Fruit fly (Drosophila melanogaster) whole organism, adult: Measurements from ENCODE around the gene CG11317.

ENCODE experiments used
- CG11617 ChIP-seq: fragments of 200-800 bp; sonication (Bioruptor generic); optimal IDR thresholded peaks from 2 replicates; lab custom pipeline; 2017; ENCODE audit warnings: mild to moderate bottlenecking, missing biosample characterization, missing genetic modification reagents, missing genetic modification characterization
- CG12768 ChIP-seq: fragments of 200-800 bp; sonication (Bioruptor generic); optimal IDR thresholded peaks from 2 replicates; lab custom pipeline; 2017; ENCODE audit warnings: missing biosample characterization, missing genetic modification characterization, mild to moderate bottlenecking, moderate library complexity, missing genetic modification reagents
- CG14711 ChIP-seq: fragments of 200-800 bp; sonication (Bioruptor generic); optimal IDR thresholded peaks from 2 replicates; lab custom pipeline; 2018; ENCODE audit warnings: missing biosample characterization, mild to moderate bottlenecking, missing genetic modification characterization, moderate library complexity
- CG1620 ChIP-seq: fragments of 200-800 bp; sonication (Bioruptor generic); optimal IDR thresholded peaks from 2 replicates; lab custom pipeline; 2016; ENCODE audit warnings: missing biosample characterization, missing genetic modification characterization
- CG33017 ChIP-seq: fragments of 200-800 bp; sonication (Bioruptor generic); optimal IDR thresholded peaks from 2 replicates; lab custom pipeline; 2018; ENCODE audit warnings: missing biosample characterization, mild to moderate bottlenecking, missing genetic modification characterization, moderate library complexity
- CG5204 ChIP-seq: fragments of 200-800 bp; sonication (Bioruptor generic); optimal IDR thresholded peaks from 2 replicates; lab custom pipeline; 2016; ENCODE audit warnings: missing biosample characterization, missing genetic modification characterization
- CG7045 ChIP-seq: fragments of 200-800 bp; sonication (Bioruptor generic); optimal IDR thresholded peaks from 2 replicates; lab custom pipeline; 2017; ENCODE audit warnings: missing biosample characterization, mild to moderate bottlenecking, missing genetic modification characterization
- CG7101 ChIP-seq: fragments of 200-800 bp; sonication (Bioruptor generic); optimal IDR thresholded peaks from 2 replicates; lab custom pipeline; 2018; ENCODE audit warnings: missing biosample characterization, mild to moderate bottlenecking, missing genetic modification characterization, moderate library complexity
- Clk ChIP-seq: fragments of 200-800 bp; sonication (Bioruptor generic); optimal IDR thresholded peaks from 2 replicates; lab custom pipeline; 2017; ENCODE audit warnings: missing biosample characterization, missing genetic modification characterization
- Crg-1 ChIP-seq: fragments of 200-800 bp; sonication (Bioruptor generic); optimal IDR thresholded peaks from 2 replicates; lab custom pipeline; 2016; ENCODE audit warnings: missing biosample characterization, missing genetic modification characterization
- Hr96 ChIP-seq: fragments of 200-800 bp; sonication (Bioruptor generic); optimal IDR thresholded peaks from 2 replicates; lab custom pipeline; 2016; ENCODE audit warnings: missing biosample characterization, missing genetic modification characterization
- Mnt ChIP-seq: fragments of 200-800 bp; sonication (Bioruptor generic); optimal IDR thresholded peaks from 2 replicates; lab custom pipeline; 2016; ENCODE audit warnings: missing biosample characterization, mild to moderate bottlenecking, missing genetic modification characterization
- bab1 ChIP-seq: fragments of 200-800 bp; sonication (Bioruptor generic); optimal IDR thresholded peaks from 3 replicates; lab custom pipeline; 2019; ENCODE audit warnings: missing biosample characterization, mild to moderate bottlenecking, missing genetic modification characterization, moderate library complexity
- cic ChIP-seq: fragments of 200-800 bp; sonication (Bioruptor generic); optimal IDR thresholded peaks from 2 replicates; lab custom pipeline; 2017; ENCODE audit warnings: missing biosample characterization, mild to moderate bottlenecking, missing genetic modification characterization, moderate library complexity
- cnc ChIP-seq, 2 experiments: fragments of >200 bp; optimal IDR thresholded peaks; 2 replicates each; lab custom pipeline; 2017
- kay ChIP-seq: fragments of 200-800 bp; sonication (Bioruptor generic); peaks from one replicate; lab custom pipeline; 2016; ENCODE audit warnings: missing biosample characterization, missing genetic modification characterization, borderline replicate concordance
- ovo ChIP-seq: fragments of 200-800 bp; sonication (Bioruptor generic); optimal IDR thresholded peaks from 2 replicates; lab custom pipeline; 2016; ENCODE audit warnings: missing biosample characterization, missing genetic modification characterization
- pad ChIP-seq: fragments of 200-800 bp; sonication (Bioruptor generic); optimal IDR thresholded peaks from 3 replicates; lab custom pipeline; 2017; ENCODE audit warnings: missing biosample characterization, missing genetic modification characterization, mild to moderate bottlenecking, moderate library complexity, missing genetic modification reagents
- tj ChIP-seq: fragments of 200-800 bp; sonication (Bioruptor generic); optimal IDR thresholded peaks from 3 replicates; lab custom pipeline; 2017; ENCODE audit warnings: missing biosample characterization, mild to moderate bottlenecking, missing genetic modification characterization, moderate library complexity
- toe ChIP-seq: fragments of 200-800 bp; sonication (Bioruptor generic); optimal IDR thresholded peaks from 2 replicates; lab custom pipeline; 2016; ENCODE audit warnings: missing biosample characterization, missing genetic modification characterization

The CG11317 gene

dm6 chr3R:31123315-31123714 lies 26.2 kb upstream of the CG11317 start, which contains the start of gene Prosalpha3T:
Prosalpha3T (minus strand) TSS chr3R:31123415.
- no peak for TF ChIP-seq CG7101 (tag; lab: Kevin White, UChicago)
- TF ChIP-seq CG7045 (GFP tag; lab: Kevin White, UChicago): no peak
- TF ChIP-seq CG33017 (tag; lab: Kevin White, UChicago): no peak
- no peak for TF ChIP-seq ovo (GFP tag; lab: Kevin White, UChicago)
- TF ChIP-seq cic (GFP tag; lab: Kevin White, UChicago): no peak
- TF ChIP-seq bab1 (GFP tag; lab: Kevin White, UChicago): no peak
- no peak for TF ChIP-seq CG5204
- no peak for TF ChIP-seq CG1620 (GFP tag; lab: Kevin White, UChicago)
- TF ChIP-seq Mnt (GFP tag; lab: Kevin White, UChicago): no peak

DNA sequence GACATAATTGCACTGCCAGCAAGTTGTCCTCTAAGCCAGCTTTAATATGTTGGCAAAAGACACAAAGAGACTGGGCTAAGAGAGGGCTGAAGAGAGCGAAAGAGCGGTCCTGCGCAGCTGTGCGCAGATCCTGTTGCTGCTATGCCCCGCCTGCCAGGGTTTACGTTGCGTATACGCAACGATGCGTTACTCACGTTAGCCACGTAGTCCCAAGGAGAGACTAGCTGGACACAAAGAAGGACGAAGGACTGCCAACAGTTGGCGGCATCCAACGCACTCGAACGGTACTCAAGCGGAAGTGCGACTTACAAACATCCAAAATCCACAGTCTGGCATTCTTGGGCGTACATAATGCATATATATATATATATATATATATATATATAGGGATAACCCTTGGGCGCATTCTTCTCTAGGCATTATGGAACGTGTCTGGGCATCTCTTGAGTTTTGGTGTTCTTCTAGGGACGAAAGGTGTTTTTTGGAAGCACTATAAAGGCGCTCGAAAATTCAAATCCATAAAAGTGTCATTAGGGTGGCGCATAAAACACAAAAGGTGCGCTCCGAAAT lies 22.8 kb upstream of the CG11317 start:
- no peak for TF ChIP-seq toe (GFP tag; lab: Kevin White, UChicago)
- TF ChIP-seq kay (GFP tag; lab: Kevin White, UChicago): peak; percentile 31

dm6 chr3R:31109126-31109525 lies 12.0 kb upstream of the CG11317 start, which contains the start of gene Mayo:
Mayo (minus strand) TSS chr3R:31109191.
- TF ChIP-seq cic (GFP tag; lab: Kevin White, UChicago) (peak; percentile 10), kay (GFP tag; lab: Kevin White, UChicago) (peak; percentile 59), CG11617 (GFP tag; lab: Kevin White, UChicago) (no peak)

DNA sequence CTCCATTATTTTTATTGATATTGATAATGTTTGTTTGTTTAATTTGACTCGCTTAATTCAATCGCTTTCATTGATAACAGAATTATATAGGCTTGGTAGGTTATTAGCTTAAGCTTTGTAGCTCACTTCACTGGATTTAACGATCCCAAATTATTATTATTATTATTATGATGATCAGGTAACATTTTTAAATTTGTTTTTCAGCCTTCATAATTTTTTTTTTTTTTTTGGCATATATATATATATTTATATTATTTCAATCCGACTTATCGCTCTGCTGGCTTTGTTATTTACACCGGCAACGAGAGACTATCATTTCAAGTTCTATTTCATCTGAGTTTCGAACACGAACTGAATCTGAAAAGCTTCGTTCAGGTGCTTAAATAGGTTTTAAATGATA lies 3.9 kb upstream of the CG11317 start, which contains the start of gene CG15553:
TSS of gene CG15553 (minus strand) at position 101 of the 400 bp plus-strand sequence.
- no peak for TF ChIP-seq Clk (GFP tag; lab: Kevin White, UChicago)
- no peak for TF ChIP-seq cnc (optimal IDR thresholded peaks at IDR 0.05; lab: Kevin White, UChicago)
- no peak for TF ChIP-seq CG12768 (GFP tag; lab: Kevin White, UChicago)
- no peak for TF ChIP-seq CG11617 (GFP tag; lab: Kevin White, UChicago)
- TF ChIP-seq toe (GFP tag; lab: Kevin White, UChicago): no peak

dm6 chr3R:31089985-31090384 lies 7.1 kb downstream of the CG11317 start:
- TF ChIP-seq pad (no peak), Mnt (GFP tag; lab: Kevin White, UChicago) (no peak), bab1 (GFP tag; lab: Kevin White, UChicago) (no peak)

dm6 chr3R:31086394-31086793 lies 10.7 kb downstream of the CG11317 start:
- TF ChIP-seq CG12768 (GFP tag; lab: Kevin White, UChicago): no peak
- no peak for TF ChIP-seq CG1620 (GFP tag; lab: Kevin White, UChicago)
- TF ChIP-seq bab1 (GFP tag; lab: Kevin White, UChicago): peak; percentile 33
- TF ChIP-seq CG14711 (tag; lab: Kevin White, UChicago): no peak

DNA sequence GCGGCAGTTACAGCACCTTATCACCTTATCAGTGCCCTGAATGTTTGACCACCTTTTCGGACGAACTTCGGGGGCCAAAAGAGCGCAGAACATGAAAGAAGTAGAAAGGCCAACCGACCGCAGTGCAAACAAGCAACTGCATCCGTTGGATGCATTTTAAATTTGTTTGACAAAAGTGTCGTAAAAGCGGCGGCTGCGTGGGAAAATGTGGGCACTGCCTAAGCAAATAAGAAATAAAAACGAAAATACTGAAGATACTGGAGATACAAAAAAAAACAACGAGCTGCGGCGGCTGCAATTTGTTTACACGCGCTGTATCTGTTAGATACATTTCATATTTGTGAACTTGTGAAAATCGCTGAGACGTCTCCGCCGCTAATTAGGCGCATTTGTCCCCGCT lies 26.4 kb downstream of the CG11317 start:
- TF ChIP-seq Crg-1 (GFP tag; lab: Kevin White, UChicago): no peak
- no peak for TF ChIP-seq CG7101 (tag; lab: Kevin White, UChicago)
- TF ChIP-seq cic (GFP tag; lab: Kevin White, UChicago): no peak
- TF ChIP-seq tj (GFP tag; lab: Kevin White, UChicago): no peak
- TF ChIP-seq CG5204: no peak
- no peak for TF ChIP-seq CG33017 (tag; lab: Kevin White, UChicago)
- TF ChIP-seq bab1 (GFP tag; lab: Kevin White, UChicago): no peak
- TF ChIP-seq Hr96 (GFP tag; lab: Kevin White, UChicago): no peak
- TF ChIP-seq CG7045 (GFP tag; lab: Kevin White, UChicago): no peak
- TF ChIP-seq Clk (GFP tag; lab: Kevin White, UChicago): no peak
- no peak for TF ChIP-seq Mnt (GFP tag; lab: Kevin White, UChicago)
- no peak for TF ChIP-seq CG14711 (tag; lab: Kevin White, UChicago)
- no peak for TF ChIP-seq CG11617 (GFP tag; lab: Kevin White, UChicago)
- no peak for TF ChIP-seq toe (GFP tag; lab: Kevin White, UChicago)

- TF ChIP-seq tj (GFP tag; lab: Kevin White, UChicago) (no peak), ovo (GFP tag; lab: Kevin White, UChicago) (no peak), Mnt (GFP tag; lab: Kevin White, UChicago) (no peak), kay (GFP tag; lab: Kevin White, UChicago) (no peak), pad (no peak), CG7045 (GFP tag; lab: Kevin White, UChicago) (no peak), cic (GFP tag; lab: Kevin White, UChicago) (no peak), CG1620 (GFP tag; lab: Kevin White, UChicago) (no peak), Hr96 (GFP tag; lab: Kevin White, UChicago) (no peak), toe (GFP tag; lab: Kevin White, UChicago) (no peak), CG5204 (no peak), CG14711 (tag; lab: Kevin White, UChicago) (no peak), bab1 (GFP tag; lab: Kevin White, UChicago) (no peak), cnc (optimal IDR thresholded peaks at IDR 0.05; lab: Kevin White, UChicago) (no peak), CG11617 (GFP tag; lab: Kevin White, UChicago) (no peak), Clk (GFP tag; lab: Kevin White, UChicago) (no peak), CG7101 (tag; lab: Kevin White, UChicago) (no peak), Crg-1 (GFP tag; lab: Kevin White, UChicago) (no peak), CG12768 (GFP tag; lab: Kevin White, UChicago) (no peak), CG33017 (tag; lab: Kevin White, UChicago) (no peak)
These were observed 30.8 kb downstream of the CG11317 start for dm6 chr3R:31066356-31066755.
